Worm (Caenorhabditis elegans) whole organism, early embryonic: ENCODE measurements around the gene vha-1.

ENCODE experiments used
- F13C5.2 ChIP-seq: sonication (generic microtip); optimal IDR thresholded peaks from 2 replicates; lab custom pipeline; 2017; ENCODE audit warnings: mild to moderate bottlenecking, missing genetic modification characterization, inconsistent platforms, missing compliant biosample characterization
- pes-1 ChIP-seq: fragments of 200-800 bp; sonication (Bioruptor generic); IDR thresholded peaks from 2 replicates; pipeline ENCODE4 v1.3.6; 2022; ENCODE audit warnings: missing genetic modification reagents, missing genetic modification characterization, missing compliant biosample characterization
- sea-1 ChIP-seq: fragments of 200-800 bp; sonication (Bioruptor generic); conservative IDR thresholded peaks from 2 replicates; pipeline ENCODE4 v1.3.6; 2022; ENCODE audit warnings: missing genetic modification characterization, missing compliant biosample characterization

- TF ChIP-seq pes-1 (GFP tag; lab: Robert Waterston, UW) (no peak), sea-1 (GFP tag; lab: Robert Waterston, UW) (no peak), F13C5.2 (tag; lab: Kevin White, UChicago) (no peak)
Measured at ce11 chrIII:9751074-9751473, 30.0 kb upstream of the vha-1 start, which contains the start of gene T05G5.5.
